Worm (Caenorhabditis elegans) whole organism, late embryonic: ENCODE data around the gene Y43F8A.1.

ENCODE experiments used
- che-1 ChIP-seq: sonication (generic microtip); optimal IDR thresholded peaks from 2 replicates; lab custom pipeline; 2016; ENCODE audit warnings: mild to moderate bottlenecking, missing genetic modification characterization, missing compliant biosample characterization
- madf-2 ChIP-seq: sonication (generic microtip); optimal IDR thresholded peaks from 2 replicates; lab custom pipeline; 2017; ENCODE audit warnings: missing genetic modification characterization, missing compliant biosample characterization
- nfya-1 ChIP-seq: sonication (generic microtip); optimal IDR thresholded peaks from 2 replicates; lab custom pipeline; 2017; ENCODE audit warnings: missing genetic modification characterization, mild to moderate bottlenecking, missing compliant biosample characterization, antibody characterized with exemption, moderate library complexity
- pha-4 ChIP-seq: fragments of 150-350 bp; optimal IDR thresholded peaks from 2 replicates; lab custom pipeline; 2018; ENCODE audit warnings: missing biosample characterization, missing genetic modification reagents, missing genetic modification characterization
- pqm-1 ChIP-seq: sonication (generic microtip); optimal IDR thresholded peaks from 2 replicates; lab custom pipeline; 2016; ENCODE audit warnings: missing genetic modification characterization, missing compliant biosample characterization
- unc-86 ChIP-seq: sonication (generic microtip); optimal IDR thresholded peaks from 2 replicates; lab custom pipeline; 2016; ENCODE audit warnings: missing genetic modification characterization, missing compliant biosample characterization

ce11 chrV:19410663-19411062, 40.4 kb downstream of the Y43F8A.1 start, which contains the start of gene C25F9.5:
- TF ChIP-seq madf-2 (tag; lab: Kevin White, UChicago), result no peak
- TF ChIP-seq pha-4 (tag; lab: Kevin White, UChicago), result no peak
- TF ChIP-seq pqm-1 (tag; lab: Kevin White, UChicago), result no peak
- no peak for TF ChIP-seq unc-86 (tag; lab: Kevin White, UChicago)
- no peak for TF ChIP-seq nfya-1 (tag; lab: Kevin White, UChicago)
- TF ChIP-seq che-1, result no peak
